Worm (Caenorhabditis elegans): ENCODE measurements around the gene let-23.

- no peak for TF ChIP-seq zfh-2 (GFP tag; conservative IDR thresholded peaks at IDR 0.05)
- no peak for TF ChIP-seq snpc-4 (GFP tag; optimal IDR thresholded peaks at IDR 0.05)
- no peak for TF ChIP-seq snpc-4 (tag; optimal IDR thresholded peaks at IDR 0.05)
- no peak for TF ChIP-seq unc-130 (GFP tag; optimal IDR thresholded peaks at IDR 0.05)
- TF ChIP-seq nhr-120 (GFP tag; IDR thresholded peaks at IDR 0.05) = no peak
- TF ChIP-seq pbrm-1 (GFP tag; IDR thresholded peaks at IDR 0.05) = no peak
- no peak for TF ChIP-seq attf-5 (GFP tag; optimal IDR thresholded peaks at IDR 0.05)
- no peak for TF ChIP-seq xnd-1 (tag; optimal IDR thresholded peaks at IDR 0.05)
- no peak for TF ChIP-seq unc-62 (GFP tag; optimal IDR thresholded peaks at IDR 0.05)
- TF ChIP-seq lir-1 (GFP tag; conservative IDR thresholded peaks at IDR 0.05) = no peak
These were observed 56.9 kb downstream of the let-23 start, which contains the start of gene nlp-82 for ce11 chrII:9254187-9254586.

All from whole organism, young adult.